Worm (Caenorhabditis elegans) whole organism, L4 larva: ENCODE measurements around the gene rsp-1.

Source experiments
- F10B5.3 ChIP-seq: sonication (generic microtip); optimal IDR thresholded peaks from 2 replicates; lab custom pipeline; 2016; ENCODE audit warnings: mild to moderate bottlenecking, missing genetic modification characterization, missing compliant biosample characterization
- F26F4.8 ChIP-seq: fragments of 200-800 bp; sonication (Bioruptor generic); conservative IDR thresholded peaks from 2 replicates; pipeline ENCODE4 v1.3.6; 2022; ENCODE audit warnings: missing genetic modification characterization, missing compliant biosample characterization
- Y48G9A.11 ChIP-seq: fragments of 200-800 bp; sonication (Bioruptor generic); IDR thresholded peaks from 2 replicates; pipeline ENCODE4 v1.3.6; 2022; ENCODE audit warnings: missing genetic modification reagents, missing genetic modification characterization, missing compliant biosample characterization
- Y5F2A.4 ChIP-seq: fragments of 200-800 bp; sonication (Bioruptor generic); optimal IDR thresholded peaks from 2 replicates; lab custom pipeline; 2018; ENCODE audit warnings: mild to moderate bottlenecking, missing genetic modification characterization, missing compliant biosample characterization
- Y75B8A.6 ChIP-seq: fragments of 200-800 bp; sonication (Bioruptor generic); IDR thresholded peaks from 2 replicates; pipeline ENCODE4 v1.3.6; 2022; ENCODE audit warnings: missing genetic modification reagents, missing genetic modification characterization, missing compliant biosample characterization
- ZK337.2 ChIP-seq: fragments of 200-800 bp; sonication (Bioruptor generic); IDR thresholded peaks from 2 replicates; pipeline ENCODE4 v1.3.6; 2022; ENCODE audit warnings: missing genetic modification reagents, missing genetic modification characterization, missing compliant biosample characterization
- ama-1 ChIP-seq: fragments of 150-350 bp; optimal IDR thresholded peaks from 2 replicates; lab custom pipeline; 2014; ENCODE audit warnings: inconsistent platforms, mixed read lengths
- attf-4 ChIP-seq: sonication (generic microtip); optimal IDR thresholded peaks from 3 replicates; lab custom pipeline; 2017; ENCODE audit warnings: missing biosample characterization, missing genetic modification characterization
- ceh-28 ChIP-seq: fragments of 150-350 bp; optimal IDR thresholded peaks from 2 replicates; lab custom pipeline; 2014; ENCODE audit warnings: missing biosample characterization, missing genetic modification reagents, missing genetic modification characterization
- ceh-32 ChIP-seq: sonication (generic microtip); optimal IDR thresholded peaks from 2 replicates; lab custom pipeline; 2016; ENCODE audit warnings: mild to moderate bottlenecking, missing genetic modification characterization, missing compliant biosample characterization; ENCODE audit not compliant: poor library complexity
- ceh-62 ChIP-seq: sonication (generic microtip); optimal IDR thresholded peaks from 2 replicates; lab custom pipeline; 2017; ENCODE audit warnings: missing biosample characterization, missing genetic modification characterization
- ctbp-1 ChIP-seq: fragments of 200-800 bp; sonication (Bioruptor generic); IDR thresholded peaks from 2 replicates; pipeline ENCODE4 v1.3.6; 2022; ENCODE audit warnings: missing genetic modification reagents, missing genetic modification characterization, missing compliant biosample characterization
- daf-19 ChIP-seq: fragments of 200-800 bp; sonication (Bioruptor generic); conservative IDR thresholded peaks from 2 replicates; pipeline ENCODE4 v1.3.6; 2022; ENCODE audit warnings: missing genetic modification characterization, missing compliant biosample characterization
- dmd-6 ChIP-seq: fragments of 200-800 bp; sonication (Bioruptor generic); IDR thresholded peaks from 2 replicates; pipeline ENCODE4 v1.3.6; 2022; ENCODE audit warnings: missing genetic modification reagents, missing genetic modification characterization, missing compliant biosample characterization
- dmd-9 ChIP-seq: fragments of 200-800 bp; sonication (Bioruptor generic); IDR thresholded peaks from 2 replicates; pipeline ENCODE4 v1.3.6; 2022; ENCODE audit warnings: missing genetic modification reagents, missing genetic modification characterization, missing compliant biosample characterization
- egl-27 ChIP-seq: sonication (generic microtip); optimal IDR thresholded peaks from 3 replicates; lab custom pipeline; 2017; ENCODE audit warnings: missing biosample characterization, missing genetic modification reagents, missing genetic modification characterization
- hif-1 ChIP-seq, 2 experiments: sonication (generic microtip); optimal IDR thresholded peaks; 2 replicates each; lab custom pipeline; 2016 to 2017; ENCODE audit warnings: missing compliant biosample characterization in 2 of 2, missing genetic modification characterization in 2 of 2, missing genetic modification reagents in 2 of 2, missing genotype in 2 of 2, mild to moderate bottlenecking in 1 of 2
- hmg-1.1 ChIP-seq: fragments of 200-800 bp; sonication (Bioruptor generic); IDR thresholded peaks from 2 replicates; pipeline ENCODE4 v1.3.6; 2022; ENCODE audit warnings: missing genetic modification reagents, missing genetic modification characterization, missing compliant biosample characterization
- jun-1 ChIP-seq: fragments of 150-350 bp; optimal IDR thresholded peaks from 2 replicates; lab custom pipeline; 2014; ENCODE audit warnings: missing biosample characterization, missing genetic modification reagents, missing genetic modification characterization
- lin-15B ChIP-seq: fragments of 150-350 bp; sonication (generic microtip); optimal IDR thresholded peaks from 3 replicates; lab custom pipeline; 2014; ENCODE audit warnings: missing biosample characterization, missing genetic modification characterization
- lin-29 ChIP-seq: fragments of 200-800 bp; sonication (Bioruptor generic); IDR thresholded peaks from 2 replicates; pipeline ENCODE4 v1.3.6; 2022; ENCODE audit warnings: missing genetic modification reagents, missing genetic modification characterization, missing compliant biosample characterization
- lin-38 ChIP-seq: fragments of 200-800 bp; sonication (Bioruptor generic); IDR thresholded peaks from 2 replicates; pipeline ENCODE4 v1.3.6; 2022; ENCODE audit warnings: missing genetic modification reagents, missing genetic modification characterization, missing compliant biosample characterization
- lir-3 ChIP-seq: sonication (generic microtip); optimal IDR thresholded peaks from 2 replicates; lab custom pipeline; 2016; ENCODE audit warnings: mild to moderate bottlenecking, missing genetic modification characterization, missing compliant biosample characterization
- madf-9 ChIP-seq: fragments of 200-800 bp; sonication (Bioruptor generic); conservative IDR thresholded peaks from 2 replicates; pipeline ENCODE4 v1.3.6; 2022; ENCODE audit warnings: missing genetic modification reagents, missing genetic modification characterization, missing compliant biosample characterization
- mep-1 ChIP-seq: fragments of 150-350 bp; sonication (generic microtip); optimal IDR thresholded peaks from 3 replicates; lab custom pipeline; 2014; ENCODE audit warnings: missing biosample characterization, missing genetic modification characterization
- mes-2 ChIP-seq: sonication (generic microtip); optimal IDR thresholded peaks from 2 replicates; lab custom pipeline; 2016; ENCODE audit warnings: missing genotype, mild to moderate bottlenecking, missing genetic modification characterization, missing compliant biosample characterization; ENCODE audit not compliant: poor library complexity, severe bottlenecking
- mxl-2 ChIP-seq: fragments of 200-800 bp; sonication (Bioruptor generic); conservative IDR thresholded peaks from 2 replicates; pipeline ENCODE4 v1.3.6; 2022; ENCODE audit warnings: missing genetic modification reagents, missing genetic modification characterization, missing compliant biosample characterization
- mxl-3 ChIP-seq: fragments of 200-800 bp; sonication (Bioruptor generic); optimal IDR thresholded peaks from 2 replicates; lab custom pipeline; 2018; ENCODE audit warnings: mild to moderate bottlenecking, missing genetic modification characterization, missing compliant biosample characterization
- nhr-11 ChIP-seq: fragments of 150-350 bp; optimal IDR thresholded peaks from 2 replicates; lab custom pipeline; 2014; ENCODE audit warnings: missing biosample characterization, missing genetic modification characterization
- nhr-237 ChIP-seq: sonication (generic microtip); optimal IDR thresholded peaks from 2 replicates; lab custom pipeline; 2017; ENCODE audit warnings: missing biosample characterization, missing genetic modification characterization
- nhr-28 ChIP-seq: fragments of 150-350 bp; optimal IDR thresholded peaks from 2 replicates; lab custom pipeline; 2014; ENCODE audit warnings: missing biosample characterization, missing genetic modification characterization
- nhr-41 ChIP-seq: fragments of 200-800 bp; sonication (Bioruptor generic); IDR thresholded peaks from 2 replicates; pipeline ENCODE4 v1.3.6; 2022; ENCODE audit warnings: missing genetic modification reagents, missing genetic modification characterization, missing compliant biosample characterization
- nhr-76 ChIP-seq: fragments of 150-350 bp; optimal IDR thresholded peaks from 2 replicates; lab custom pipeline; 2014; ENCODE audit warnings: missing biosample characterization, missing genetic modification characterization
- nhr-77 ChIP-seq: fragments of 150-350 bp; optimal IDR thresholded peaks from 2 replicates; lab custom pipeline; 2014; ENCODE audit warnings: missing biosample characterization, missing genetic modification characterization
- pha-4 ChIP-seq, 2 experiments: fragments of 150-350 bp in 1 of 2; fragments of 200-800 bp in 1 of 2; sonication (Bioruptor generic) in 1 of 2; IDR thresholded peaks in 1 of 2; optimal IDR thresholded peaks in 1 of 2; 2 replicates each; pipeline versions ENCODE4 v1.3.6 to Lab custom; 2014 to 2022; ENCODE audit warnings: missing genetic modification characterization in 2 of 2, missing genetic modification reagents in 2 of 2, missing biosample characterization in 1 of 2, missing compliant biosample characterization in 1 of 2
- php-3 ChIP-seq: fragments of 200-800 bp; sonication (Bioruptor generic); IDR thresholded peaks from 2 replicates; pipeline ENCODE4 v1.3.6; 2022; ENCODE audit warnings: missing genetic modification reagents, missing genetic modification characterization, missing compliant biosample characterization
- saeg-2 ChIP-seq: fragments of 200-800 bp; sonication (Bioruptor generic); IDR thresholded peaks from 2 replicates; pipeline ENCODE4 v1.3.6; 2022; ENCODE audit warnings: missing genetic modification reagents, missing genetic modification characterization, missing compliant biosample characterization
- set-16 ChIP-seq: fragments of 200-800 bp; sonication (Bioruptor generic); IDR thresholded peaks from 2 replicates; pipeline ENCODE4 v1.3.6; 2022; ENCODE audit warnings: missing genetic modification reagents, missing genetic modification characterization, missing compliant biosample characterization
- spr-1 ChIP-seq: sonication (generic microtip); optimal IDR thresholded peaks from 2 replicates; lab custom pipeline; 2016; ENCODE audit warnings: mild to moderate bottlenecking, missing genetic modification characterization, missing compliant biosample characterization
- spr-3 ChIP-seq: fragments of 200-800 bp; sonication (Bioruptor generic); optimal IDR thresholded peaks from 2 replicates; lab custom pipeline; 2018; ENCODE audit warnings: mild to moderate bottlenecking, missing genetic modification characterization, missing compliant biosample characterization
- unc-130 ChIP-seq: sonication (generic microtip); optimal IDR thresholded peaks from 2 replicates; lab custom pipeline; 2016; ENCODE audit warnings: missing genetic modification reagents, missing genetic modification characterization, missing compliant biosample characterization
- unc-39 ChIP-seq: sonication (generic microtip); optimal IDR thresholded peaks from 2 replicates; lab custom pipeline; 2017; ENCODE audit warnings: missing biosample characterization, missing genetic modification characterization
- unc-62 ChIP-seq, 3 experiments: fragments of 150-350 bp in 1 of 3; sonication (generic microtip); optimal IDR thresholded peaks in 2 of 3; peaks in 1 of 3; 1 replicate in 1 of 3; 2 replicates in 2 of 3; lab custom pipeline; 2014 to 2017; ENCODE audit warnings: missing biosample characterization in 3 of 3, missing genetic modification characterization in 3 of 3, missing genetic modification reagents in 3 of 3, missing genotype in 1 of 3
- zfp-2 ChIP-seq: sonication (generic microtip); optimal IDR thresholded peaks from 2 replicates; lab custom pipeline; 2016; ENCODE audit warnings: mild to moderate bottlenecking, missing genetic modification characterization, missing compliant biosample characterization
- ztf-11 ChIP-seq: fragments of 150-350 bp; optimal IDR thresholded peaks from 2 replicates; lab custom pipeline; 2014; ENCODE audit warnings: missing biosample characterization, missing genetic modification characterization

rsp-1 gene

DNA sequence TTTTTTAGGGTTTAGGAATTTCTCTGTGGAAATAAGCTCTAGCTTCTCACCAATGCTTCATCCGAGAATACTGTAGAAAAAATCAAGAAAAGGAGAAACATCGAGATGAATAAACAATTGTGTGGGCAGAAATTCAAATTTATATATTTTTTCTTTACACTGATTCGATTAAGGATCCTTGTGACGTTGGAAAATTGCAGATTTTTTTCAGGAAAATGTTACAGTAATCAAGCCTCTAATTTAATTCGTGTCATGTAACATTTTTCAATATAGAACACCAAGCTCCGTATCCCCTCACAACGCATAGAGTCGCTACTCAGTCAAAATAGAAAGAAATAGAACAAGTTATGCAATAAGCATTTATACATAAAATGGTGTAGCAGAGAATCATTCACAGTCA lies 23.2 kb downstream of the rsp-1 start, which contains the start of gene W02B12.16:
Gene W02B12.16, minus strand, starts transcription at position 101 of the 400 bp plus-strand sequence.
- TF ChIP-seq nhr-41 (GFP tag; lab: Robert Waterston, UW) (no peak), dmd-6 (GFP tag; lab: Robert Waterston, UW) (no peak), nhr-76 (tag; lab: Kevin White, UChicago) (no peak), nhr-237 (no peak), mes-2 (tag; lab: Kevin White, UChicago) (no peak), jun-1 (tag; lab: Kevin White, UChicago) (no peak), F26F4.8 (GFP tag; lab: Robert Waterston, UW) (no peak), egl-27 (tag; lab: Kevin White, UChicago) (no peak), mxl-3 (no peak), Y5F2A.4 (GFP tag; lab: Kevin White, UChicago) (no peak), ceh-32 (tag; lab: Kevin White, UChicago) (no peak), unc-130 (GFP tag; lab: Kevin White, UChicago) (no peak), nhr-77 (tag; lab: Kevin White, UChicago) (no peak), mep-1 (tag; lab: Kevin White, UChicago) (no peak), Y48G9A.11 (GFP tag; lab: Robert Waterston, UW) (no peak), php-3 (no peak), ama-1 (lab: Kevin White, UChicago) (no peak), saeg-2 (GFP tag; lab: Robert Waterston, UW) (no peak)
- TF ChIP-seq, all 104 proteins: peak for 0

DNA sequence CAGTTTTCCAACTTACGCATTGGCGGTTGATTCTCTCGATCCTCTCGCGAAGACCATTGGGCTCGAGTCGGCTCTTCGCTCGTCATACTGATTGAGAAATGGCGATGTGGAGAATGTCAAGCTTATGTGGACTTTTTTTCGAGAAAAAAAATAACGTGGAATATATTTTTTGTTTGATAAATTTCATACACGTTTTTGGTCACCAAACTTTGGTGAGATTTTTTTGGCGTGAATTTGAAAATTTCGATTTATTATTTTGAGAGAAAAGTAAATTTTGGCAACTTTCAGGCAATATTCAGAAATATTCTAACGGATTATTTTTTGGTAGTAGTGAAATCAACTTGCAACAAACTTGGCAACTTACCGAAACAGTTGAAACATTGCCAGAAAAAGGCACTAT lies 25.9 kb downstream of the rsp-1 start, which contains the start of gene W02B12.12:
Gene W02B12.12, minus strand, starts transcription at position 101 of the 400 bp plus-strand sequence.
- no peak for TF ChIP-seq dmd-9 (GFP tag; lab: Robert Waterston, UW)
- no peak for TF ChIP-seq F10B5.3 (tag; lab: Kevin White, UChicago)
- TF ChIP-seq saeg-2 (GFP tag; lab: Robert Waterston, UW), result no peak
- TF ChIP-seq nhr-11, result no peak
- TF ChIP-seq lir-3 (tag; lab: Kevin White, UChicago), result no peak
- no peak for TF ChIP-seq nhr-28
- TF ChIP-seq unc-62 (GFP tag; optimal IDR thresholded peaks at IDR 0.05 in 1 of 2; lab: Kevin White, UChicago), result peak in 1 of 2 experiments; percentile 73
- no peak for TF ChIP-seq unc-62 (tag; optimal IDR thresholded peaks at IDR 0.05; lab: Kevin White, UChicago)

ce11 chrII:11484600-11484999 lies 31.4 kb downstream of the rsp-1 start:
- TF ChIP-seq ceh-28 (no peak), mes-2 (tag; lab: Kevin White, UChicago) (peak; percentile 88), spr-3 (GFP tag; lab: Kevin White, UChicago) (peak; percentile 87), mxl-3 (peak; percentile 88), Y75B8A.6 (GFP tag; lab: Robert Waterston, UW) (peak; percentile 87), php-3 (peak; percentile 79), nhr-237 (no peak), ctbp-1 (GFP tag; lab: Robert Waterston, UW) (peak; percentile 95), lin-15B (tag; lab: Kevin White, UChicago) (no peak), attf-4 (no peak), zfp-2 (tag; lab: Kevin White, UChicago) (peak; percentile 70), nhr-28 (no peak), lin-29 (GFP tag; lab: Robert Waterston, UW) (peak; percentile 84), ztf-11 (tag; lab: Kevin White, UChicago) (no peak), lin-38 (GFP tag; lab: Robert Waterston, UW) (peak; percentile 88), ceh-32 (tag; lab: Kevin White, UChicago) (no peak), ZK337.2 (peak; percentile 91), unc-39 (no peak), spr-1 (tag; lab: Kevin White, UChicago) (peak; percentile 89), hmg-1.1 (GFP tag; lab: Robert Waterston, UW) (peak; percentile 95), set-16 (GFP tag; lab: Robert Waterston, UW) (peak; percentile 56; the same call in 1 of the 2 replicates), hif-1 (tag; optimal IDR thresholded peaks at IDR 0.05; lab: Kevin White, UChicago) (peak; percentile 44 to 84), jun-1 (tag; lab: Kevin White, UChicago) (peak; percentile 8), mxl-2 (GFP tag; lab: Robert Waterston, UW) (peak; percentile 75), Y48G9A.11 (GFP tag; lab: Robert Waterston, UW) (peak; percentile 78), pha-4 (GFP tag; IDR thresholded peaks at IDR 0.05; lab: Robert Waterston, UW) (peak; percentile 96), pha-4 (tag; optimal IDR thresholded peaks at IDR 0.05; lab: Kevin White, UChicago) (no peak), daf-19 (peak; percentile 97), ceh-62 (tag; lab: Kevin White, UChicago) (no peak), madf-9 (GFP tag; lab: Robert Waterston, UW) (peak; percentile 94)
